Worm (Caenorhabditis elegans): Measurements from ENCODE around the gene nos-2.

Gene nos-2

DNA sequence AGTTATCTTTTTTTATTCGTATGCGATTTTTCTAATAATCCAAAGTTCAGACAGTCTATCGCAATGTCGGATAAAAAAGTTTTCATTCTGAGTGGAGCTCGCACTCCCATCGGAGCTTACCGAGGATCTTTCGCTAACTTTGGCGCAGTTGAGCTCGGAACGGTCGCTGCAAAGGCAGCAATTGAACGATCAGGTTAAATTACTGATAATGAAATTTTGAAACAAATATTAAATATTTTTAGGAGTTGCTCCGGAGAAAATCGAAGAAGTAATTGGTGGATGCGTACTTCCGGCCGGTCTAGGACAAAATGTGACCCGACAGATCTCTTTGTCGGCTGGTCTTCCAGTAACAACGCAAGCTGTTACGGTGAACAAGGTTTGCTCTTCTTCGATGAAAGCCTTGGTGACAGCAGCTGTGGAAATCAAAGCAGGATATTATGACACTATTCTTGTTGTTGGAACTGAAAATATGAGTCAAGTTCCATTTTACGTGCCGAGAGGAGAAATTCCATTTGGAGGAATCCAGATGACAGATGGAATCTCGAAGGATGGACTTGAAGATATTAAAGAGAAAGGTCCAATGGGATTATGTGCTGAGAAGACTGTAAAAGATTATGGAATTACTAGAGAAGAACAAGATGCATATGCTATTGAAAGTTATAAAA, 10.3 kb downstream of the nos-2 start, which contains the start of gene T02G5.7 (continued):
- TF ChIP-seq pbrm-1 (GFP tag; IDR thresholded peaks at IDR 0.05) = 0 out of 2 replicates have a peak, but pooled peaks have one; percentile 15
- TF ChIP-seq snpc-3.4 (tag; optimal IDR thresholded peaks at IDR 0.05) = no peak
- no peak for TF ChIP-seq egl-18 (GFP tag; IDR thresholded peaks at IDR 0.05)
- no peak for TF ChIP-seq efl-1 (GFP tag; optimal IDR thresholded peaks at IDR 0.05)
- TF ChIP-seq dpff-1 (tag; optimal IDR thresholded peaks at IDR 0.05) = peak; percentile 75
- TF ChIP-seq Y53G8AR.9 (GFP tag; conservative IDR thresholded peaks at IDR 0.05) = peak; percentile 78
- TF ChIP-seq attf-3 (GFP tag; conservative IDR thresholded peaks at IDR 0.05) = no peak
- no peak for TF ChIP-seq cebp-1 (GFP tag; IDR thresholded peaks at IDR 0.05)
- TF ChIP-seq cebp-1 (tag; optimal IDR thresholded peaks at IDR 0.05) = peak; percentile 36
- no peak for TF ChIP-seq dpl-1 (GFP tag; optimal IDR thresholded peaks at IDR 0.05)
- TF ChIP-seq F57C9.4 (tag; optimal IDR thresholded peaks at IDR 0.05) = no peak
- TF ChIP-seq hmg-1.2 (GFP tag; IDR thresholded peaks at IDR 0.05) = no peak; the same call in 1 of the 2 replicates
- no peak for TF ChIP-seq nhr-90 (tag; optimal IDR thresholded peaks at IDR 0.05)
- no peak for TF ChIP-seq nfya-1 (tag; optimal IDR thresholded peaks at IDR 0.05; ENCODE audit: borderline replicate concordance, insufficient read depth)
- no peak for TF ChIP-seq xnd-1 (tag; optimal IDR thresholded peaks at IDR 0.05)
- no peak for TF ChIP-seq aptf-3 (GFP tag; IDR thresholded peaks at IDR 0.05)
- TF ChIP-seq B0019.2 (GFP tag; conservative IDR thresholded peaks at IDR 0.05) = no peak
- no peak for TF ChIP-seq hrde-1 (tag; optimal IDR thresholded peaks at IDR 0.05; ENCODE audit: borderline replicate concordance)
- no peak for TF ChIP-seq hlh-12 (tag; optimal IDR thresholded peaks at IDR 0.05)
- peak; percentile 36 for TF ChIP-seq mcd-1 (GFP tag; IDR thresholded peaks at IDR 0.05)
- no peak for TF ChIP-seq fkh-3 (tag; optimal IDR thresholded peaks at IDR 0.05)
- TF ChIP-seq repo-1 (tag; optimal IDR thresholded peaks at IDR 0.05) = peak; percentile 8
- no peak for TF ChIP-seq ceh-79 (tag; optimal IDR thresholded peaks at IDR 0.05)
- TF ChIP-seq ztf-28 (GFP tag; IDR thresholded peaks at IDR 0.05) = no peak
- peak; percentile 74 for TF ChIP-seq zim-3 (tag; optimal IDR thresholded peaks at IDR 0.05)
- TF ChIP-seq ama-1 (optimal IDR thresholded peaks at IDR 0.05) = peak; percentile 29
- TF ChIP-seq ama-1 (GFP tag; optimal IDR thresholded peaks at IDR 0.05) = no peak
- no peak for TF ChIP-seq tbp1 (GFP tag; optimal IDR thresholded peaks at IDR 0.05)
- TF ChIP-seq bed-2 (GFP tag; IDR thresholded peaks at IDR 0.05) = no peak
- TF ChIP-seq C06A6.2 (GFP tag; conservative IDR thresholded peaks at IDR 0.05) = 0 out of 2 replicates have a peak, but pooled peaks have one; percentile 44
- TF ChIP-seq gei-17 (GFP tag; optimal IDR thresholded peaks at IDR 0.05) = no peak
- no peak for TF ChIP-seq lsl-1 (GFP tag; optimal IDR thresholded peaks at IDR 0.05)
- TF ChIP-seq B0261.1 (tag; optimal IDR thresholded peaks at IDR 0.05) = no peak
- TF ChIP-seq bed-1 (GFP tag; IDR thresholded peaks at IDR 0.05) = no peak
- TF ChIP-seq snpc-1.1 (tag; optimal IDR thresholded peaks at IDR 0.05; ENCODE audit: insufficient read depth) = no peak
- peak; percentile 5 for TF ChIP-seq lin-54 (GFP tag; optimal IDR thresholded peaks at IDR 0.05)
- no peak for TF ChIP-seq hlh-26 (GFP tag; conservative IDR thresholded peaks at IDR 0.05)
- TF ChIP-seq ekl-4 (GFP tag; IDR thresholded peaks at IDR 0.05) = 0 out of 2 replicates have a peak, but pooled peaks have one; percentile 17
- peak; percentile 20 for TF ChIP-seq ztf-22 (GFP tag; optimal IDR thresholded peaks at IDR 0.05)
- no peak for TF ChIP-seq F10E7.11 (tag; optimal IDR thresholded peaks at IDR 0.05)
- TF ChIP-seq snpc-4 (GFP tag; optimal IDR thresholded peaks at IDR 0.05) = no peak
- TF ChIP-seq snpc-4 (tag; optimal IDR thresholded peaks at IDR 0.05) = no peak
- no peak for TF ChIP-seq atf-7 (tag; optimal IDR thresholded peaks at IDR 0.05)
- TF ChIP-seq F33H1.4 (GFP tag; IDR thresholded peaks at IDR 0.05) = no peak
- no peak for TF ChIP-seq ztf-25 (GFP tag; IDR thresholded peaks at IDR 0.05)
- TF ChIP-seq F52B5.7 (tag; optimal IDR thresholded peaks at IDR 0.05) = no peak
- no peak for TF ChIP-seq ztf-26 (tag; optimal IDR thresholded peaks at IDR 0.05)
- no peak for TF ChIP-seq F57A8.1 (GFP tag; optimal IDR thresholded peaks at IDR 0.05)
- no peak for TF ChIP-seq nhr-120 (GFP tag; IDR thresholded peaks at IDR 0.05)

Measured in whole organism, young adult.